Worm (Caenorhabditis elegans) whole organism, L2 larva: Measurements from ENCODE around the gene srd-27.
"Not testable (repeated sequence)": the region's sequence is repeated elsewhere in the genome, so short reads cannot be mapped to it uniquely, and the experiment has no call there.

Experiments
- C34F6.9 ChIP-seq: fragments of 150-350 bp; optimal IDR thresholded peaks from 2 replicates; lab custom pipeline; 2014; ENCODE audit warnings: missing biosample characterization, missing genetic modification characterization
- F13H6.1 ChIP-seq: sonication (generic microtip); optimal IDR thresholded peaks from 2 replicates; lab custom pipeline; 2016; ENCODE audit warnings: missing genetic modification characterization, missing compliant biosample characterization
- Y55F3AM.14 ChIP-seq: fragments of 200-800 bp; sonication (Bioruptor generic); optimal IDR thresholded peaks from 2 replicates; lab custom pipeline; 2018; ENCODE audit warnings: mild to moderate bottlenecking, missing genetic modification characterization, missing compliant biosample characterization
- ZK546.5 ChIP-seq: sonication (generic microtip); optimal IDR thresholded peaks from 2 replicates; lab custom pipeline; 2017; ENCODE audit warnings: missing biosample characterization, missing genetic modification characterization
- alr-1 ChIP-seq: fragments of 150-350 bp; optimal IDR thresholded peaks from 2 replicates; lab custom pipeline; 2014; ENCODE audit warnings: missing biosample characterization, missing genetic modification characterization
- aly-2 ChIP-seq: fragments of 150-350 bp; optimal IDR thresholded peaks from 2 replicates; lab custom pipeline; 2014; ENCODE audit warnings: missing biosample characterization, missing genetic modification characterization
- blmp-1 ChIP-seq: sonication (generic microtip); optimal IDR thresholded peaks from 2 replicates; lab custom pipeline; 2017; ENCODE audit warnings: missing genetic modification characterization, mild to moderate bottlenecking, missing compliant biosample characterization, antibody characterized with exemption, moderate library complexity; ENCODE audit not compliant: insufficient read depth
- ceh-16 ChIP-seq: fragments of 150-350 bp; optimal IDR thresholded peaks from 2 replicates; lab custom pipeline; 2014; ENCODE audit warnings: missing biosample characterization, missing genetic modification characterization
- ceh-82 ChIP-seq: fragments of 150-350 bp; optimal IDR thresholded peaks from 2 replicates; lab custom pipeline; 2014; ENCODE audit warnings: missing biosample characterization, missing genetic modification characterization
- crh-2 ChIP-seq: sonication (generic microtip); optimal IDR thresholded peaks from 2 replicates; lab custom pipeline; 2017; ENCODE audit warnings: missing biosample characterization, missing genetic modification characterization
- egl-27 ChIP-seq: sonication (generic microtip); optimal IDR thresholded peaks from 3 replicates; lab custom pipeline; 2017; ENCODE audit warnings: missing biosample characterization, missing genetic modification reagents, missing genetic modification characterization
- elt-1 ChIP-seq: fragments of 150-350 bp; optimal IDR thresholded peaks from 2 replicates; lab custom pipeline; 2014; ENCODE audit warnings: missing biosample characterization, missing genetic modification characterization
- fos-1 ChIP-seq: fragments of 150-350 bp; optimal IDR thresholded peaks from 2 replicates; lab custom pipeline; 2014; ENCODE audit warnings: missing biosample characterization, missing genetic modification characterization
- gmeb-1 ChIP-seq: fragments of 150-350 bp; optimal IDR thresholded peaks from 2 replicates; lab custom pipeline; 2014; ENCODE audit warnings: missing biosample characterization, missing genetic modification characterization
- lin-11 ChIP-seq: fragments of 150-350 bp; sonication (generic microtip); optimal IDR thresholded peaks from 2 replicates; lab custom pipeline; 2014; ENCODE audit warnings: missing biosample characterization, missing genetic modification characterization, inconsistent platforms, mixed read lengths
- lin-39 ChIP-seq: fragments of 150-350 bp; optimal IDR thresholded peaks from 2 replicates; lab custom pipeline; 2014; ENCODE audit warnings: missing biosample characterization, missing genetic modification reagents, missing genetic modification characterization
- lsy-2 ChIP-seq, 2 experiments: fragments of 150-350 bp in 1 of 2; sonication (generic microtip) in 1 of 2; optimal IDR thresholded peaks; 2 replicates each; lab custom pipeline; 2014 to 2017; ENCODE audit warnings: missing biosample characterization in 2 of 2, missing genetic modification characterization in 2 of 2
- nhr-10 ChIP-seq: sonication (generic microtip); optimal IDR thresholded peaks from 2 replicates; lab custom pipeline; 2017; ENCODE audit warnings: missing biosample characterization, missing genetic modification characterization
- nhr-11 ChIP-seq: fragments of 150-350 bp; optimal IDR thresholded peaks from 2 replicates; lab custom pipeline; 2014; ENCODE audit warnings: missing biosample characterization, missing genetic modification characterization
- nhr-129 ChIP-seq: fragments of 150-350 bp; optimal IDR thresholded peaks from 2 replicates; lab custom pipeline; 2014; ENCODE audit warnings: missing biosample characterization, missing genetic modification characterization
- nhr-21 ChIP-seq: fragments of 150-350 bp; optimal IDR thresholded peaks from 2 replicates; lab custom pipeline; 2014; ENCODE audit warnings: missing biosample characterization, missing genetic modification characterization
- nhr-23 ChIP-seq: fragments of 150-350 bp; optimal IDR thresholded peaks from 2 replicates; lab custom pipeline; 2014; ENCODE audit warnings: missing biosample characterization, missing genetic modification reagents, missing genetic modification characterization
- nhr-25 ChIP-seq: fragments of 150-350 bp; sonication (generic microtip); optimal IDR thresholded peaks from 3 replicates; lab custom pipeline; 2014; ENCODE audit warnings: missing biosample characterization, missing genetic modification characterization
- sem-4 ChIP-seq: fragments of 150-350 bp; optimal IDR thresholded peaks from 2 replicates; lab custom pipeline; 2014; ENCODE audit warnings: missing biosample characterization, missing genetic modification reagents, missing genetic modification characterization
- skn-1 ChIP-seq: sonication (generic microtip); optimal IDR thresholded peaks from 2 replicates; lab custom pipeline; 2017; ENCODE audit warnings: missing biosample characterization, missing genetic modification characterization
- sma-3 ChIP-seq: sonication (generic microtip); optimal IDR thresholded peaks from 2 replicates; lab custom pipeline; 2016; ENCODE audit warnings: missing genetic modification reagents, missing genetic modification characterization, missing compliant biosample characterization
- sma-9 ChIP-seq, 2 experiments: fragments of 150-350 bp in 1 of 2; sonication (generic microtip) in 1 of 2; optimal IDR thresholded peaks; 2 replicates each; lab custom pipeline; 2014 to 2016; ENCODE audit warnings: missing genetic modification characterization in 2 of 2, mild to moderate bottlenecking in 1 of 2, missing biosample characterization in 1 of 2, missing compliant biosample characterization in 1 of 2, missing genetic modification reagents in 1 of 2, moderate library complexity in 1 of 2
- unc-39 ChIP-seq: fragments of 150-350 bp; optimal IDR thresholded peaks from 2 replicates; lab custom pipeline; 2014; ENCODE audit warnings: missing biosample characterization, missing genetic modification characterization
- zag-1 ChIP-seq: fragments of 150-350 bp; optimal IDR thresholded peaks from 2 replicates; lab custom pipeline; 2014; ENCODE audit warnings: missing biosample characterization, missing genetic modification characterization
- ztf-1 ChIP-seq: fragments of 200-800 bp; sonication (Bioruptor generic); conservative IDR thresholded peaks from 2 replicates; pipeline ENCODE4 v1.3.6; 2022; ENCODE audit warnings: missing genetic modification characterization, missing compliant biosample characterization
- ztf-11 ChIP-seq: sonication (generic microtip); optimal IDR thresholded peaks from 2 replicates; lab custom pipeline; 2017; ENCODE audit warnings: missing biosample characterization, missing genetic modification characterization

Gene srd-27

DNA sequence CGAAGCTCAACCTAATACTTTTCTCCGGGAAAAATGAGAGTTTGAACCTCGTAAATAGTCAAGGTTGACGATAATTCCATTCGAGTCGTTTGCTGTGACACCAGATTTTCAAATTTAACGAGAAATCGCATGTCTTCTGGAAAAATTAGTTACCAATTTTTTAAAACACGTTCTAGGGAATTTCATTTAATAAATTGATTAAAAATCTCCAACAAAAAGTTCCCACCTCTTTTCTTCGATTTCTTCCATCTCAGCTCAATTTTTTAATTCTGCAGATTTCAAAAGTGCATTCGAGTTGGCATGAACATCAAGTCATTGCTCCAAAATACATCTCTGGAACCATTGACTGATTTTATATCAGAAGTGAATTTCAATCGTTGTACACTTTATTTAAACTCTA, 8.8 kb downstream of the srd-27 start, which contains the start of gene nhr-282:
nhr-282 (plus strand) TSS at position 301 of the 400 bp plus-strand sequence.
- not testable (repeated sequence) for TF ChIP-seq nhr-23 (tag; lab: Kevin White, UChicago); nhr-25; nhr-129 (tag; lab: Kevin White, UChicago)

DNA sequence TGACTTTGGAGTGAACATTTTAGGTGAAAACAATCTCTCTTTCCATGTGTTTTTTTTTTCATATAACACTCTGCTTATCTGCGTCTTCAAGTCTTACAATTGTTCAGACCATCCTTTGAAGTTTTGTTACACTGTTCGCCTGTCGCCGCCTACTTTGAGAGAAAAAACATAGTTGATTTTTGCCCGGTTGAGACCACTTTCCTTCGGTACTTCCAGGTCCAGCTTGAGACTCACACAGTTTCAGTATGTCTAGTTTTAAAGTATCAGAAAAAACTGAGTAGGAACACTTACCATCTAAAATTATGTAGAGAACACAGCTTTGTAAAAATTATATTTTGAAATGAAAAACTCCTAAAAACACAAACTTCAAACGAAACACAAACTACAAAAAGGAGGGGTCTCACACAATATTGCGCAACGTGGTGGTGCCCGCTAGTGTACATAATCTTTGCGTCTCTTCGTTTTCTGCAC, 12.8 kb downstream of the srd-27 start, which contains the start of the genes fbxa-69 and F54B8.4:
fbxa-69 (minus strand) TSS at position 10 of the 471 bp plus-strand sequence.
F54B8.4 (plus strand) TSS at position 421 of the 471 bp plus-strand sequence.
- TF ChIP-seq aly-2 (tag; lab: Kevin White, UChicago), result no peak
- peak; percentile 48 for TF ChIP-seq nhr-129 (tag; lab: Kevin White, UChicago)
- no peak for TF ChIP-seq zag-1 (tag; lab: Kevin White, UChicago)
- no peak for TF ChIP-seq lin-39
- peak; percentile 40 for TF ChIP-seq blmp-1 (tag; lab: Kevin White, UChicago)
- no peak for TF ChIP-seq gmeb-1 (tag; lab: Kevin White, UChicago)
- TF ChIP-seq ceh-82, result no peak
- TF ChIP-seq elt-1 (tag; lab: Kevin White, UChicago), result no peak
- TF ChIP-seq sma-9 (GFP tag; optimal IDR thresholded peaks at IDR 0.05; lab: Kevin White, UChicago), result peak; percentile 22
- TF ChIP-seq sma-9 (tag; optimal IDR thresholded peaks at IDR 0.05; lab: Kevin White, UChicago), result no peak
- no peak for TF ChIP-seq crh-2 (tag; lab: Kevin White, UChicago)
- TF ChIP-seq nhr-25, result no peak
- no peak for TF ChIP-seq Y55F3AM.14 (GFP tag; lab: Kevin White, UChicago)
- TF ChIP-seq fos-1 (tag; lab: Kevin White, UChicago), result no peak
- no peak for TF ChIP-seq F13H6.1 (tag; lab: Kevin White, UChicago)

DNA sequence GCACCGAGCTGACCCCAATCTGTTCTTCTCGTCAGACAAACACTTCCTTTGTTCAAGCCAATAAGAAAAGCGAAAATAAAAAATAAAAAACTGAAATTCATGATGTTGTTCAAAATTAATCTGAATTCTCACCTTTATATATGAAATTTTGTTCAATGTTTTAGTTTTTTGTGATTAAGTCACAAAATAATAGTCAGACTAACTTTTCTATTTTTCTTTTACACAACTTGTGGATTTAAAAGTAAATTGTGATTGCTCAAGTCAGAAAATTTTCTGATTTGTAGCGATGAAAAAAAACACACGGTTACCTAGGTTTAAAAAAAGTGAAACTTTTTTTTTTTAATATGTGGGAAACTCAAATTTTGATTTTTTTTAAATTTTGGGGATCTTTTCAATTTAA, 14.6 kb downstream of the srd-27 start, which contains the start of gene abf-3:
abf-3 (minus strand) TSS at position 101 of the 400 bp plus-strand sequence.
- no peak for TF ChIP-seq ztf-1 (GFP tag; lab: Robert Waterston, UW)
- no peak for TF ChIP-seq lsy-2 (tag; optimal IDR thresholded peaks at IDR 0.05; lab: Kevin White, UChicago)
- no peak for TF ChIP-seq sem-4 (tag; lab: Kevin White, UChicago)
- no peak for TF ChIP-seq unc-39 (tag; lab: Kevin White, UChicago)
- no peak for TF ChIP-seq sma-9 (GFP tag; optimal IDR thresholded peaks at IDR 0.05; lab: Kevin White, UChicago)
- no peak for TF ChIP-seq sma-9 (tag; optimal IDR thresholded peaks at IDR 0.05; lab: Kevin White, UChicago)
- no peak for TF ChIP-seq fos-1 (tag; lab: Kevin White, UChicago)

DNA sequence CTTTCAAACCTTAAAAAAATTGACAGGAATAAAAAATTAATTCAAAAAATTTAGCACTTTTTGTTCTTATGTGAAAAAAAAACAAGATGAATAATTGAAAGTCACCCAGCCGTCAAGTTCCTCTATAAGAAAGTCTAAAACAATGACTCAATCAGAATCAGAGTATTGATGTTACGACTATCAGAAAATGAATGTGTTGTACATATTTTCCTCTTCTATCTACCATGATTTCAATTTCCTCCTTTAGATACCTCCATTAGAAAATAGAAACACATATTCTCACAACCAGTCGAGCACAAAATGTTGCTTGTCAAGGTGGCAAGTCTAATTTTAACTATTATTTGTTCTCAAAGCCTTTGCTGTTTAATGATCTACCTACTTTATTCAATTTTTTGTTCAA, 16.8 kb downstream of the srd-27 start, which contains the start of gene srbc-48:
srbc-48 (plus strand) TSS at position 301 of the 400 bp plus-strand sequence.
- TF ChIP-seq nhr-25, result no peak
- no peak for TF ChIP-seq alr-1
- TF ChIP-seq nhr-21, result no peak
- TF ChIP-seq crh-2 (tag; lab: Kevin White, UChicago), result no peak
- no peak for TF ChIP-seq nhr-11 (tag; lab: Kevin White, UChicago)
- no peak for TF ChIP-seq zag-1 (tag; lab: Kevin White, UChicago)

DNA sequence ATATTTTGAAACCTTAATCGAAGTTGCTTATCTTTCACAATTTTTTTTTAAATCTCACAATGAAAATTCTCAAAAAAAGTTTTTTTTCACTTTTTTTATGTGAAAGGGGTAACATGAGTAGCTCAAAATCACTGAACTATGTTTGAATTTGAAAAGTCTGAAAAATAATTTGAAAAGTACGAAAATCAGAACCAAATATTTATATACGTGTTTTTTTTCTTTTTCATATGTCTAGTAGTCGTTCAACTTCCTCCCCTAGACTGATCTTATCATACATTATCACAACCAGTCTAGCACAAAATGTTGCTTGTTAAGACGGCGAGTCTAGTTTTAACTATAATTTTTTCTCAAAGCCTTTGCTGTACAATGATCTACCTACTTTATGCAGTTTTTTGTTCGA, 18.2 kb downstream of the srd-27 start, which contains the start of gene srbc-49:
srbc-49 (plus strand) TSS at position 301 of the 400 bp plus-strand sequence.
- TF ChIP-seq skn-1, result no peak
- TF ChIP-seq ceh-82, result no peak
- no peak for TF ChIP-seq ZK546.5 (tag; lab: Kevin White, UChicago)
- no peak for TF ChIP-seq ceh-16 (tag; lab: Kevin White, UChicago)
- TF ChIP-seq nhr-23 (tag; lab: Kevin White, UChicago), result no peak
- no peak for TF ChIP-seq nhr-25
- TF ChIP-seq nhr-10 (tag; lab: Kevin White, UChicago), result no peak
- no peak for TF ChIP-seq egl-27
- TF ChIP-seq sma-3 (GFP tag; lab: Kevin White, UChicago), result no peak
- no peak for TF ChIP-seq C34F6.9 (tag; lab: Kevin White, UChicago)
- no peak for TF ChIP-seq gmeb-1 (tag; lab: Kevin White, UChicago)
- no peak for TF ChIP-seq ztf-11 (tag; lab: Kevin White, UChicago)
- TF ChIP-seq lin-11, result no peak
- no peak for TF ChIP-seq Y55F3AM.14 (GFP tag; lab: Kevin White, UChicago)
